Fruit fly (Drosophila melanogaster): ENCODE measurements around the gene mRpL55.

dm6 chr3R:19105821-19106220 is 11.1 kb upstream of the mRpL55 start:
- TF ChIP-seq br (GFP tag; optimal IDR thresholded peaks at IDR 0.05) = peak; percentile 7
- TF ChIP-seq N (GFP tag; optimal IDR thresholded peaks at IDR 0.05) = no peak
- no peak for TF ChIP-seq psq (GFP tag; optimal IDR thresholded peaks at IDR 0.05)
- no peak for TF ChIP-seq woc (GFP tag; optimal IDR thresholded peaks at IDR 0.05)
- TF ChIP-seq h (GFP tag; optimal IDR thresholded peaks at IDR 0.05) = peak; percentile 27
- peak in 1 of 2 experiments; percentile 15 for TF ChIP-seq foxo (GFP tag; optimal IDR thresholded peaks at IDR 0.05)
- TF ChIP-seq Dfd (GFP tag; optimal IDR thresholded peaks at IDR 0.05) = no peak
- TF ChIP-seq Dif (GFP tag; optimal IDR thresholded peaks at IDR 0.05; ENCODE audit: partially characterized antibody) = no peak
- TF ChIP-seq Rel (GFP tag; optimal IDR thresholded peaks at IDR 0.05) = no peak
- TF ChIP-seq Rel (tag; optimal IDR thresholded peaks at IDR 0.05) = no peak
- no peak for TF ChIP-seq Myc (optimal IDR thresholded peaks at IDR 0.05)
